Fruit fly (Drosophila melanogaster) whole organism, prepupa: Measurements from ENCODE around the gene PGRP-LB.

Experiments
- CG11762 ChIP-seq: fragments of 200-800 bp; sonication (Bioruptor generic); optimal IDR thresholded peaks from 3 replicates; lab custom pipeline; 2016; ENCODE audit warnings: missing biosample characterization, missing genetic modification characterization; ENCODE audit not compliant: insufficient read depth
- CG31627 ChIP-seq: fragments of 200-800 bp; sonication (Bioruptor generic); optimal IDR thresholded peaks from 3 replicates; lab custom pipeline; 2016; ENCODE audit warnings: missing biosample characterization, missing genetic modification characterization
- CG4318 ChIP-seq: fragments of 200-800 bp; sonication (Bioruptor generic); optimal IDR thresholded peaks from 3 replicates; lab custom pipeline; 2017; ENCODE audit warnings: missing biosample characterization, mild to moderate bottlenecking, missing genetic modification characterization
- CG6792 ChIP-seq: fragments of 200-800 bp; sonication (Bioruptor generic); optimal IDR thresholded peaks from 3 replicates; lab custom pipeline; 2016; ENCODE audit warnings: missing biosample characterization, missing genetic modification characterization
- Gug ChIP-seq: fragments of 200-800 bp; sonication (Bioruptor generic); IDR thresholded peaks from 2 replicates; pipeline ENCODE4 v1.3.6; 2022; ENCODE audit warnings: missing biosample characterization, missing genetic modification characterization
- OdsH ChIP-seq: fragments of 200-800 bp; sonication (Bioruptor generic); optimal IDR thresholded peaks from 3 replicates; lab custom pipeline; 2016; ENCODE audit warnings: missing biosample characterization, missing genetic modification characterization
- Sox14 ChIP-seq: fragments of 200-800 bp; sonication (Bioruptor generic); optimal IDR thresholded peaks from 3 replicates; lab custom pipeline; 2016; ENCODE audit warnings: missing biosample characterization, missing genetic modification characterization
- Sox15 ChIP-seq: fragments of 200-800 bp; sonication (Bioruptor generic); optimal IDR thresholded peaks from 3 replicates; lab custom pipeline; 2016; ENCODE audit warnings: missing biosample characterization, missing genetic modification characterization
- acj6 ChIP-seq: fragments of 200-800 bp; sonication (Bioruptor generic); optimal IDR thresholded peaks from 3 replicates; lab custom pipeline; 2016; ENCODE audit warnings: missing biosample characterization, missing genetic modification characterization
- fd59A ChIP-seq: fragments of 200-800 bp; sonication (Bioruptor generic); optimal IDR thresholded peaks from 2 replicates; lab custom pipeline; 2017; ENCODE audit warnings: missing biosample characterization, mild to moderate bottlenecking, missing genetic modification characterization, missing genetic modification reagents
- salr ChIP-seq, 2 experiments: fragments of 200-800 bp; sonication (Bioruptor generic); optimal IDR thresholded peaks; 3 replicates each; lab custom pipeline; 2016 to 2018; ENCODE audit warnings: missing biosample characterization in 2 of 2, missing genetic modification characterization in 2 of 2, mild to moderate bottlenecking in 1 of 2
- spab ChIP-seq: fragments of 200-800 bp; sonication (Bioruptor generic); optimal IDR thresholded peaks from 2 replicates; lab custom pipeline; 2017; ENCODE audit warnings: missing biosample characterization, mild to moderate bottlenecking, missing genetic modification characterization, missing genetic modification reagents

- TF ChIP-seq acj6 (GFP tag; lab: Kevin White, UChicago): no peak
- TF ChIP-seq Gug (GFP tag; lab: Robert Waterston, UW): no peak
- TF ChIP-seq CG6792 (GFP tag; lab: Kevin White, UChicago): no peak
- TF ChIP-seq OdsH: no peak
- no peak for TF ChIP-seq Sox14 (GFP tag; lab: Kevin White, UChicago)
- no peak for TF ChIP-seq fd59A
- TF ChIP-seq Sox15: no peak
- TF ChIP-seq spab: no peak
- TF ChIP-seq salr (GFP tag; optimal IDR thresholded peaks at IDR 0.05; lab: Kevin White, UChicago): no peak
- no peak for TF ChIP-seq CG4318 (GFP tag; lab: Kevin White, UChicago)
- TF ChIP-seq CG31627 (GFP tag; lab: Kevin White, UChicago): no peak
- TF ChIP-seq CG11762: no peak
These were observed 9.0 kb downstream of the PGRP-LB start, which contains the start of gene sals for dm6 chr3R:11451207-11451841.
